Worm (Caenorhabditis elegans) whole organism, late embryonic: ENCODE data around the gene F09G2.2.

Source experiments
- T23F11.4 ChIP-seq: fragments of 200-800 bp; sonication (Bioruptor generic); optimal IDR thresholded peaks from 2 replicates; lab custom pipeline; 2018; ENCODE audit warnings: mild to moderate bottlenecking, missing genetic modification characterization, missing compliant biosample characterization
- Y22D7AL.16 ChIP-seq: sonication (generic microtip); optimal IDR thresholded peaks from 2 replicates; lab custom pipeline; 2016; ENCODE audit warnings: missing genetic modification characterization, missing compliant biosample characterization
- ama-1 ChIP-seq: fragments of 150-350 bp; optimal IDR thresholded peaks from 2 replicates; lab custom pipeline; 2014
- ceh-18 ChIP-seq: sonication (generic microtip); optimal IDR thresholded peaks from 2 replicates; lab custom pipeline; 2016; ENCODE audit warnings: missing genetic modification characterization, missing compliant biosample characterization
- ceh-2 ChIP-seq: sonication (generic microtip); optimal IDR thresholded peaks from 2 replicates; lab custom pipeline; 2016; ENCODE audit warnings: missing genotype, missing genetic modification characterization, missing compliant biosample characterization
- ceh-22 ChIP-seq: sonication (generic microtip); optimal IDR thresholded peaks from 2 replicates; lab custom pipeline; 2017; ENCODE audit warnings: missing biosample characterization, missing genetic modification characterization
- ceh-31 ChIP-seq: sonication (generic microtip); optimal IDR thresholded peaks from 2 replicates; lab custom pipeline; 2016; ENCODE audit warnings: missing genetic modification characterization, missing compliant biosample characterization
- ceh-9 ChIP-seq: sonication (generic microtip); optimal IDR thresholded peaks from 2 replicates; lab custom pipeline; 2016; ENCODE audit warnings: mild to moderate bottlenecking, missing genetic modification characterization, inconsistent platforms, missing compliant biosample characterization
- che-1 ChIP-seq: sonication (generic microtip); optimal IDR thresholded peaks from 2 replicates; lab custom pipeline; 2016; ENCODE audit warnings: mild to moderate bottlenecking, missing genetic modification characterization, missing compliant biosample characterization
- dmd-4 ChIP-seq: sonication (generic microtip); optimal IDR thresholded peaks from 2 replicates; lab custom pipeline; 2016; ENCODE audit warnings: borderline replicate concordance, missing genetic modification characterization, missing compliant biosample characterization
- elt-4 ChIP-seq: sonication (generic microtip); optimal IDR thresholded peaks from 2 replicates; lab custom pipeline; 2016; ENCODE audit warnings: missing genetic modification characterization, missing compliant biosample characterization
- ets-4 ChIP-seq: sonication (generic microtip); optimal IDR thresholded peaks from 2 replicates; lab custom pipeline; 2016; ENCODE audit warnings: missing genetic modification characterization, missing compliant biosample characterization
- fax-1 ChIP-seq: sonication (generic microtip); optimal IDR thresholded peaks from 2 replicates; lab custom pipeline; 2016; ENCODE audit warnings: missing genotype, missing genetic modification characterization, missing compliant biosample characterization
- fkh-10 ChIP-seq: fragments of 150-350 bp; optimal IDR thresholded peaks from 2 replicates; lab custom pipeline; 2014; ENCODE audit warnings: missing biosample characterization, missing genetic modification reagents, missing genetic modification characterization
- hlh-13 ChIP-seq: fragments of 200-800 bp; sonication (Bioruptor generic); optimal IDR thresholded peaks from 2 replicates; lab custom pipeline; 2018; ENCODE audit warnings: mild to moderate bottlenecking, missing genetic modification characterization, missing compliant biosample characterization
- hlh-15 ChIP-seq: sonication (generic microtip); optimal IDR thresholded peaks from 2 replicates; lab custom pipeline; 2016; ENCODE audit warnings: missing genetic modification characterization, missing compliant biosample characterization
- hlh-30 ChIP-seq: sonication (generic microtip); optimal IDR thresholded peaks from 2 replicates; lab custom pipeline; 2017; ENCODE audit warnings: antibody characterized with exemption, missing genetic modification characterization, missing compliant biosample characterization; ENCODE audit not compliant: insufficient read depth
- hlh-6 ChIP-seq: sonication (generic microtip); optimal IDR thresholded peaks from 2 replicates; lab custom pipeline; 2016; ENCODE audit warnings: missing genotype, missing genetic modification characterization, missing compliant biosample characterization
- hlh-8 ChIP-seq: sonication (generic microtip); optimal IDR thresholded peaks from 2 replicates; lab custom pipeline; 2016; ENCODE audit warnings: missing genotype, missing genetic modification characterization, missing compliant biosample characterization
- lin-11 ChIP-seq: fragments of 200-800 bp; sonication (Bioruptor generic); optimal IDR thresholded peaks from 2 replicates; lab custom pipeline; 2018; ENCODE audit warnings: mild to moderate bottlenecking, missing genetic modification characterization, missing compliant biosample characterization
- madf-2 ChIP-seq: sonication (generic microtip); optimal IDR thresholded peaks from 2 replicates; lab custom pipeline; 2017; ENCODE audit warnings: missing genetic modification characterization, missing compliant biosample characterization
- mec-3 ChIP-seq: sonication (generic microtip); optimal IDR thresholded peaks from 2 replicates; lab custom pipeline; 2016; ENCODE audit warnings: borderline replicate concordance, missing genetic modification characterization, missing compliant biosample characterization
- nfya-1 ChIP-seq: sonication (generic microtip); optimal IDR thresholded peaks from 2 replicates; lab custom pipeline; 2017; ENCODE audit warnings: missing genetic modification characterization, mild to moderate bottlenecking, missing compliant biosample characterization, antibody characterized with exemption, moderate library complexity
- nhr-11 ChIP-seq: fragments of 150-350 bp; optimal IDR thresholded peaks from 2 replicates; lab custom pipeline; 2014; ENCODE audit warnings: missing biosample characterization, missing genetic modification characterization
- pag-3 ChIP-seq: sonication (generic microtip); optimal IDR thresholded peaks from 2 replicates; lab custom pipeline; 2016; ENCODE audit warnings: missing compliant biosample characterization, missing genetic modification characterization, borderline replicate concordance
- pat-9 ChIP-seq: fragments of 200-800 bp; sonication (Bioruptor generic); optimal IDR thresholded peaks from 2 replicates; lab custom pipeline; 2018; ENCODE audit warnings: mild to moderate bottlenecking, missing genetic modification characterization, moderate library complexity, missing compliant biosample characterization
- pha-2 ChIP-seq: sonication (generic microtip); optimal IDR thresholded peaks from 2 replicates; lab custom pipeline; 2017; ENCODE audit warnings: mild to moderate bottlenecking, missing genetic modification characterization, missing compliant biosample characterization
- ref-2 ChIP-seq: sonication (generic microtip); optimal IDR thresholded peaks from 2 replicates; lab custom pipeline; 2016; ENCODE audit warnings: missing genetic modification characterization, missing compliant biosample characterization
- sox-4 ChIP-seq: sonication (generic microtip); optimal IDR thresholded peaks from 2 replicates; lab custom pipeline; 2017; ENCODE audit warnings: mild to moderate bottlenecking, missing genetic modification characterization, inconsistent platforms, missing compliant biosample characterization
- syd-9 ChIP-seq: sonication (generic microtip); optimal IDR thresholded peaks from 2 replicates; lab custom pipeline; 2016; ENCODE audit warnings: mild to moderate bottlenecking, missing genetic modification characterization, moderate library complexity, missing compliant biosample characterization
- ttx-3 ChIP-seq: sonication (generic microtip); optimal IDR thresholded peaks from 2 replicates; lab custom pipeline; 2016; ENCODE audit warnings: missing genetic modification reagents, missing genetic modification characterization, missing compliant biosample characterization
- unc-42 ChIP-seq: sonication (generic microtip); optimal IDR thresholded peaks from 2 replicates; lab custom pipeline; 2016; ENCODE audit warnings: missing genotype, missing genetic modification characterization, missing compliant biosample characterization
- unc-86 ChIP-seq: sonication (generic microtip); optimal IDR thresholded peaks from 2 replicates; lab custom pipeline; 2016; ENCODE audit warnings: missing genetic modification characterization, missing compliant biosample characterization
- ztf-16 ChIP-seq: sonication (generic microtip); optimal IDR thresholded peaks from 2 replicates; lab custom pipeline; 2017; ENCODE audit warnings: missing genetic modification characterization, missing compliant biosample characterization

F09G2.2 gene

ce11 chrV:7156079-7156478 is 40.6 kb upstream of the F09G2.2 start, which contains the start of gene F10D2.10:
TSS of gene F10D2.10 (minus strand) at chrV:7156179.
- TF ChIP-seq unc-42 (tag; lab: Kevin White, UChicago) = no peak
- TF ChIP-seq che-1 = no peak
- TF ChIP-seq ama-1 (lab: Kevin White, UChicago) = no peak
- TF ChIP-seq ceh-18 (tag; lab: Kevin White, UChicago) = no peak
- no peak for TF ChIP-seq T23F11.4 (GFP tag; lab: Kevin White, UChicago)
- no peak for TF ChIP-seq mec-3
- no peak for TF ChIP-seq ceh-22 (tag; lab: Kevin White, UChicago)
- TF ChIP-seq ttx-3 (tag; lab: Kevin White, UChicago) = no peak
- TF ChIP-seq ceh-9 (tag; lab: Kevin White, UChicago) = no peak
- no peak for TF ChIP-seq hlh-15 (tag; lab: Kevin White, UChicago)
- TF ChIP-seq sox-4 = no peak
- no peak for TF ChIP-seq hlh-6 (tag; lab: Kevin White, UChicago)
- no peak for TF ChIP-seq hlh-13 (GFP tag; lab: Kevin White, UChicago)
- TF ChIP-seq fkh-10 (GFP tag; lab: Kevin White, UChicago) = no peak
- TF ChIP-seq unc-86 (tag; lab: Kevin White, UChicago) = no peak
- no peak for TF ChIP-seq pat-9 (tag; lab: Kevin White, UChicago)
- TF ChIP-seq hlh-30 (tag; lab: Kevin White, UChicago) = no peak
- TF ChIP-seq elt-4 (tag; lab: Kevin White, UChicago) = no peak
- TF ChIP-seq ref-2 = no peak

ce11 chrV:7157089-7157488 is 39.6 kb upstream of the F09G2.2 start, which contains the start of gene ugt-39:
TSS of gene ugt-39 (plus strand) at chrV:7157142.
- TF ChIP-seq elt-4 (tag; lab: Kevin White, UChicago) (no peak), lin-11 (tag; lab: Kevin White, UChicago) (no peak), syd-9 (tag; lab: Kevin White, UChicago) (no peak), nfya-1 (tag; lab: Kevin White, UChicago) (no peak), ztf-16 (tag; lab: Kevin White, UChicago) (no peak)

DNA sequence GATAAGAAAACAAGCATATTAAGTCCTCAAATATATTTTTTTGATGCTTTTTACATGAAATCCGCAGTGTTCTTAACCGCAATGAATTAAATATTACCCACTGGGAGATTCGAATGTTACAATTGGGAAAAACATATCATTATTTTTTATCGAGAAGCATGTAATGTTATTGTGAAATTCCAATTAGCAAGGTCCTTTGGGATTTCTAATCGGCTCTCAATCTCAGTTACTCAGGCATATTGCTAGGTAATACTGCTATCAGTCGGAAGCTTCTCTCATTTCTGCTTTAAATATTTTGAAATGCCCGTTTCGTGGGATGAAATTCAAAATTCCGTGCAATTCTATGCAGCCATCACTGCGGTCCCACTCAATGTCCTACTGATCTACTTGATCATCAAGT is 37.3 kb upstream of the F09G2.2 start, which contains the start of gene str-204:
Gene str-204 (plus strand): TSS at position 301 of the 400 bp plus-strand sequence.
- TF ChIP-seq ets-4 (tag; lab: Kevin White, UChicago) = no peak
- TF ChIP-seq nfya-1 (tag; lab: Kevin White, UChicago) = no peak
- no peak for TF ChIP-seq pag-3 (tag; lab: Kevin White, UChicago)

ce11 chrV:7163477-7164114 is 33.1 kb upstream of the F09G2.2 start, which contains the start of gene ugt-41:
TSS of gene ugt-41 (minus strand) at chrV:7163595.
- TF ChIP-seq hlh-8 (tag; lab: Kevin White, UChicago) = no peak
- TF ChIP-seq dmd-4 (tag; lab: Kevin White, UChicago) = no peak
- no peak for TF ChIP-seq che-1
- TF ChIP-seq T23F11.4 (GFP tag; lab: Kevin White, UChicago) = no peak
- TF ChIP-seq ets-4 (tag; lab: Kevin White, UChicago) = no peak
- no peak for TF ChIP-seq nhr-11 (tag; lab: Kevin White, UChicago)
- no peak for TF ChIP-seq ceh-31 (tag; lab: Kevin White, UChicago)
- TF ChIP-seq ttx-3 (tag; lab: Kevin White, UChicago) = no peak
- no peak for TF ChIP-seq pha-2 (tag; lab: Kevin White, UChicago)
- TF ChIP-seq fkh-10 (GFP tag; lab: Kevin White, UChicago) = no peak
- TF ChIP-seq ceh-9 (tag; lab: Kevin White, UChicago) = no peak
- no peak for TF ChIP-seq Y22D7AL.16 (tag; lab: Kevin White, UChicago)

DNA sequence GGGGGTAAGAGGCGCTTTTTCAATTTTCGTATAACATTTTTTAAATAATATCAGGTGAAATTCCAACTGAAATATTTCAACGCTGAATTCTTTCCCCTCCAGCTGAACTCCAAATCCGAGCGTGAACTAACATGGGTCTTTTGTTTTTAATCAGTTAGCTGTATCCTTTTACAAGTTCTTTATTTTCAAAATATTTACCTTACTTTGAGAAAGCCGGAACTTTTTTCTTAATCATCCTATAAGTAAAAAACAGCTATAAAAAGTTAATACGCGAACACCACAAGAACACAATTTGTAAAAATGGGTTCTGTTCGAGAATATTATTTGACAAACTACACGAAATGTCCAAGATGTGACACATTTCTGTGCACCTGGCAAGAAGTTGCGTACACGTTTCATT is 32.5 kb upstream of the F09G2.2 start, which contains the start of gene srh-83:
Gene srh-83 (plus strand): TSS at position 301 of the 400 bp plus-strand sequence.
- no peak for TF ChIP-seq pat-9 (tag; lab: Kevin White, UChicago)
- no peak for TF ChIP-seq madf-2 (tag; lab: Kevin White, UChicago)
- no peak for TF ChIP-seq hlh-8 (tag; lab: Kevin White, UChicago)
- TF ChIP-seq ceh-2 = no peak
- TF ChIP-seq fax-1 = no peak
- TF ChIP-seq ttx-3 (tag; lab: Kevin White, UChicago) = no peak
